Fruit fly (Drosophila melanogaster): ENCODE measurements around the gene trp.

- TF ChIP-seq CG8159 (tag; optimal IDR thresholded peaks at IDR 0.05) (no peak), Pif1B (GFP tag; optimal IDR thresholded peaks at IDR 0.05) (no peak), CG32121 (GFP tag; IDR thresholded peaks at IDR 0.05) (no peak), CG9948 (tag; optimal IDR thresholded peaks at IDR 0.05) (no peak), EcR (GFP tag; optimal IDR thresholded peaks at IDR 0.05) (no peak), CG12605 (GFP tag; IDR thresholded peaks at IDR 0.05) (no peak), CG34367 (tag; optimal IDR thresholded peaks at IDR 0.05) (no peak), CG15710 (tag; optimal IDR thresholded peaks at IDR 0.05) (no peak), Snoo (tag; optimal IDR thresholded peaks at IDR 0.05) (no peak), Pif1A (GFP tag; optimal IDR thresholded peaks at IDR 0.05) (no peak), CG4496 (GFP tag; IDR thresholded peaks at IDR 0.05) (no peak), D1 (tag; optimal IDR thresholded peaks at IDR 0.05) (no peak)
These were observed 43.9 kb downstream of the trp start for dm6 chr3R:29876232-29876631.

All from whole organism, pupa.